Worm (Caenorhabditis elegans) whole organism, late embryonic: ENCODE data around the gene abch-1.
A peak's percentile ranks its signal among the peaks of the same experiment; 100 is the strongest.

ENCODE experiments used
- ceh-18 ChIP-seq: sonication (generic microtip); optimal IDR thresholded peaks from 2 replicates; lab custom pipeline; 2016; ENCODE audit warnings: missing genetic modification characterization, missing compliant biosample characterization
- ceh-6 ChIP-seq: fragments of 200-800 bp; sonication (Bioruptor generic); optimal IDR thresholded peaks from 2 replicates; lab custom pipeline; 2018; ENCODE audit warnings: mild to moderate bottlenecking, missing genetic modification characterization, missing compliant biosample characterization
- tbx-7 ChIP-seq: sonication (generic microtip); optimal IDR thresholded peaks from 2 replicates; lab custom pipeline; 2016; ENCODE audit warnings: missing genotype, missing genetic modification characterization, missing compliant biosample characterization
- unc-55 ChIP-seq: sonication (generic microtip); optimal IDR thresholded peaks from 2 replicates; lab custom pipeline; 2017; ENCODE audit warnings: missing biosample characterization, missing genetic modification reagents, missing genetic modification characterization

Gene abch-1

DNA sequence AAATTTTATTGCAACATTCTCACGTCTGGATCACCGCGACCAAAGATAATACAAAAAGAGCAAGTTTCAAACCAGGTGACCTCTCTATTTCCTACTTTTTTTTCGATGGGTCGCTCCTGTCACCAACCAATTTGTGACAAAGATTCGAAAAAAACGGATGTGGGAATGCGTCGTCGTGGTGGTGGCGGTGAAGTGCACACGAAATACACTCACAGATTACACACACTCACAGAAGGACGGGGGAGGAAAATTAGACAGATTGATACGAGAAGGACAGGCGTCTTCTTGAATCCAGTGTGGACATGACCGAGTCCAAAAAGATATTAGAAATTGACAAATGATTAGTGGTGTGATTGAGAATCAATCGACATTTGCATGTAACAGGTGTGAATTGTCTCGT lies 48.7 kb downstream of the abch-1 start:
- peak; percentile 50 for TF ChIP-seq unc-55 (GFP tag; lab: Kevin White, UChicago)
- TF ChIP-seq tbx-7 (tag; lab: Kevin White, UChicago), result no peak

DNA sequence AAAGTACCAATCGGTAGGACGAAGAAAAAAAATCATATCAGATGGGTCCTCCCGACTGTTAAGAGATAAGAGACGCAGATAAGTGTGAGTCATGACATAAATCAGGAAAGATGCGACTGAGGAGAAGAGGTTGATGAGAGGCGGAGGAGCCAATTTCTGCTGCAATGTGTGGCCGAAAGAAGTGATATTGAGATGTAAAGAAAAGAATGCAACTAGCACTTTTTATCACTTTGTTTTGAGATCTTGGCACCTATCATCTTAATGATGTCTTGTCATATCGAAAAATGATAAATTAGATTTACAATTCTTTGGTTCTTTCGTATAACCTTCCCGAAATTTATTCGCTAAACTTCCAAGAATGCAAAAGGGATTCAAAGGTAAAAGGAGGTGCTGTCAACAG lies 49.3 kb downstream of the abch-1 start, which contains the start of gene del-10:
TSS of gene del-10 (minus strand) at position 24 of the 400 bp plus-strand sequence.
- peak; percentile 15 for TF ChIP-seq ceh-18 (tag; lab: Kevin White, UChicago)
- no peak for TF ChIP-seq ceh-6 (GFP tag; lab: Kevin White, UChicago)
- peak; percentile 39 for TF ChIP-seq unc-55 (GFP tag; lab: Kevin White, UChicago)
